Fruit fly (Drosophila melanogaster) whole organism, pupa: ENCODE measurements around the gene pit.

ENCODE experiments used
- CG10348 ChIP-seq: fragments of 200-800 bp; sonication (Bioruptor generic); IDR thresholded peaks from 2 replicates; pipeline ENCODE4 v1.3.6; 2022; ENCODE audit warnings: missing biosample characterization, missing genetic modification characterization
- CG12605 ChIP-seq: fragments of 200-800 bp; sonication (Bioruptor generic); IDR thresholded peaks from 2 replicates; pipeline ENCODE4 v1.3.6; 2022; ENCODE audit warnings: missing biosample characterization, missing genetic modification characterization
- CG13204 ChIP-seq: fragments of 200-800 bp; sonication (Bioruptor generic); optimal IDR thresholded peaks from 2 replicates; lab custom pipeline; 2018; ENCODE audit warnings: missing biosample characterization, mild to moderate bottlenecking, missing genetic modification characterization, moderate library complexity
- CG14655 ChIP-seq: fragments of 200-800 bp; sonication (Bioruptor generic); optimal IDR thresholded peaks from 3 replicates; lab custom pipeline; 2017; ENCODE audit warnings: mild to moderate bottlenecking, missing biosample characterization, missing genetic modification reagents, missing genetic modification characterization
- CG15710 ChIP-seq: fragments of 200-800 bp; sonication (Bioruptor generic); optimal IDR thresholded peaks from 2 replicates; lab custom pipeline; 2018; ENCODE audit warnings: missing biosample characterization, mild to moderate bottlenecking, missing genetic modification characterization, moderate library complexity
- CG17806 ChIP-seq: fragments of 200-800 bp; sonication (Bioruptor generic); optimal IDR thresholded peaks from 2 replicates; lab custom pipeline; 2018; ENCODE audit warnings: missing biosample characterization, mild to moderate bottlenecking, missing genetic modification characterization, moderate library complexity
- CG32121 ChIP-seq: fragments of 200-800 bp; sonication (Bioruptor generic); IDR thresholded peaks from 2 replicates; pipeline ENCODE4 v1.3.6; 2022; ENCODE audit warnings: missing biosample characterization, missing genetic modification characterization
- CG34367 ChIP-seq: fragments of 200-800 bp; sonication (Bioruptor generic); optimal IDR thresholded peaks from 2 replicates; lab custom pipeline; 2018; ENCODE audit warnings: missing biosample characterization, mild to moderate bottlenecking, missing genetic modification characterization
- CG4496 ChIP-seq: fragments of 200-800 bp; sonication (Bioruptor generic); IDR thresholded peaks from 3 replicates; pipeline ENCODE4 v1.3.6; 2022; ENCODE audit warnings: missing biosample characterization, missing genetic modification characterization
- CG8159 ChIP-seq: fragments of 200-800 bp; sonication (Bioruptor generic); optimal IDR thresholded peaks from 3 replicates; lab custom pipeline; 2018; ENCODE audit warnings: missing biosample characterization, mild to moderate bottlenecking, missing genetic modification characterization, moderate library complexity
- CG8301 ChIP-seq: fragments of 200-800 bp; sonication (Bioruptor generic); optimal IDR thresholded peaks from 2 replicates; lab custom pipeline; 2018; ENCODE audit warnings: missing biosample characterization, mild to moderate bottlenecking, missing genetic modification characterization
- CG9948 ChIP-seq: fragments of 200-800 bp; sonication (Bioruptor generic); optimal IDR thresholded peaks from 2 replicates; lab custom pipeline; 2018; ENCODE audit warnings: missing biosample characterization, mild to moderate bottlenecking, missing genetic modification characterization, moderate library complexity
- D1 ChIP-seq: fragments of 200-800 bp; sonication (Bioruptor generic); optimal IDR thresholded peaks from 2 replicates; lab custom pipeline; 2018; ENCODE audit warnings: missing biosample characterization, mild to moderate bottlenecking, missing genetic modification characterization, moderate library complexity
- EcR ChIP-seq: fragments of 200-800 bp; sonication (Bioruptor generic); optimal IDR thresholded peaks from 3 replicates; lab custom pipeline; 2019; ENCODE audit warnings: missing biosample characterization, missing genetic modification characterization, mild to moderate bottlenecking, moderate library complexity, missing genetic modification reagents
- Ets98B ChIP-seq: fragments of 200-800 bp; sonication (Bioruptor generic); IDR thresholded peaks from 2 replicates; pipeline ENCODE4 v1.3.6; 2022; ENCODE audit warnings: missing biosample characterization, missing genetic modification characterization
- Pif1A ChIP-seq: fragments of 200-800 bp; sonication (Bioruptor generic); optimal IDR thresholded peaks from 3 replicates; lab custom pipeline; 2016; ENCODE audit warnings: missing biosample characterization, missing genetic modification characterization
- Pif1B ChIP-seq: fragments of 200-800 bp; sonication (Bioruptor generic); optimal IDR thresholded peaks from 3 replicates; lab custom pipeline; 2016; ENCODE audit warnings: missing biosample characterization, missing genetic modification characterization
- Snoo ChIP-seq: fragments of 200-800 bp; sonication (Bioruptor generic); optimal IDR thresholded peaks from 3 replicates; lab custom pipeline; 2017; ENCODE audit warnings: missing biosample characterization, mild to moderate bottlenecking, missing genetic modification characterization, inconsistent platforms
- fd96Ca ChIP-seq: fragments of 200-800 bp; sonication (Bioruptor generic); IDR thresholded peaks from 3 replicates; pipeline ENCODE4 v1.3.6; 2022; ENCODE audit warnings: missing biosample characterization, missing genetic modification characterization
- gl ChIP-seq: fragments of 200-800 bp; sonication (Bioruptor generic); optimal IDR thresholded peaks from 2 replicates; lab custom pipeline; 2018; ENCODE audit warnings: missing biosample characterization, mild to moderate bottlenecking, missing genetic modification characterization
- rn ChIP-seq: fragments of 200-800 bp; sonication (Bioruptor generic); IDR thresholded peaks from 2 replicates; pipeline ENCODE4 v1.3.6; 2022; ENCODE audit warnings: missing biosample characterization, missing genetic modification characterization

The pit gene

dm6 chr3R:22034160-22034742 is at the start of gene pit, which contains the start of the genes CG45099, CG6015 and Fadd:
Gene pit (plus strand): TSS chr3R:22034298.
Gene CG45099 (minus strand): TSS chr3R:22034286.
Gene CG6015 (minus strand): TSS chr3R:22034286.
Gene Fadd (plus strand): TSS chr3R:22034455.
- no peak for TF ChIP-seq Snoo

- TF ChIP-seq EcR = no peak
- TF ChIP-seq fd96Ca (GFP tag; lab: Robert Waterston, UW) = no peak
- no peak for TF ChIP-seq CG10348 (GFP tag; lab: Robert Waterston, UW)
- TF ChIP-seq CG8159 = no peak
- TF ChIP-seq Pif1B = peak; percentile 11
- TF ChIP-seq CG8301 (tag; lab: Kevin White, UChicago) = no peak
- no peak for TF ChIP-seq CG17806 (tag; lab: Kevin White, UChicago)
- TF ChIP-seq gl (tag; lab: Kevin White, UChicago) = no peak
- TF ChIP-seq Snoo = no peak
- no peak for TF ChIP-seq CG32121 (GFP tag; lab: Robert Waterston, UW)
- TF ChIP-seq rn (GFP tag; lab: Robert Waterston, UW) = no peak
- no peak for TF ChIP-seq CG4496
- TF ChIP-seq Ets98B = peak; percentile 58
- TF ChIP-seq CG34367 (tag; lab: Kevin White, UChicago) = no peak
- TF ChIP-seq CG15710 (tag; lab: Kevin White, UChicago) = no peak
- TF ChIP-seq D1 = no peak
- peak; percentile 51; the same call in 1 of the 2 replicates for TF ChIP-seq CG12605
- peak; percentile 36 for TF ChIP-seq CG14655
- peak; percentile 5 for TF ChIP-seq Pif1A (GFP tag; lab: Kevin White, UChicago)
- TF ChIP-seq CG9948 = no peak
Observed at dm6 chr3R:21987546-21987945, 46.6 kb upstream of the pit start.

DNA sequence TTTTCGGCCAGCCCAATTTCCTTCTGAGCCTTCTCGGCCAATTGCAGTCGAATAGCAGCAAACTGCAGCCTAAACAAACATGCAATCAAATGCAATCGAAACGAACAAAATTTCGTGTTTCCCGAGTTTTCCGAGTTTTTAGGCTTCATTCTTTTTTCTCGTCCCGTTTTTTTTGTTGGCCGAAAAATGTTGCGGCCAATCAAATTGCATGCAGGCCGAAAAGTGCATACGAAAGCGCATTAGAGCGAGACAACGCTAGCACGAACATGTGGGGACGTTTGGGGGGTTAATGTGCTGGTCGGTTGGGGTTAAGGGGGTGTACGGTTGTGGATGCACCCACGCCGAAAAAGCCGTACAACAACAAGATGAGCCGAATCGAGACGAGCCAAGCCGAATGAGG is 44.3 kb upstream of the pit start:
- TF ChIP-seq EcR (no peak), rn (GFP tag; lab: Robert Waterston, UW) (0 out of 2 replicates have a peak, but pooled peaks have one; percentile 13), CG34367 (tag; lab: Kevin White, UChicago) (no peak), CG12605 (peak; percentile 49; the same call in 1 of the 2 replicates), CG32121 (GFP tag; lab: Robert Waterston, UW) (0 out of 2 replicates have a peak, but pooled peaks have one; percentile 45), Ets98B (peak; percentile 44; the same call in 1 of the 2 replicates), CG15710 (tag; lab: Kevin White, UChicago) (no peak), Pif1B (no peak), CG4496 (peak; percentile 59; the same call in 2 of the 3 replicates), CG10348 (GFP tag; lab: Robert Waterston, UW) (no peak), CG9948 (no peak), Pif1A (GFP tag; lab: Kevin White, UChicago) (no peak)

DNA sequence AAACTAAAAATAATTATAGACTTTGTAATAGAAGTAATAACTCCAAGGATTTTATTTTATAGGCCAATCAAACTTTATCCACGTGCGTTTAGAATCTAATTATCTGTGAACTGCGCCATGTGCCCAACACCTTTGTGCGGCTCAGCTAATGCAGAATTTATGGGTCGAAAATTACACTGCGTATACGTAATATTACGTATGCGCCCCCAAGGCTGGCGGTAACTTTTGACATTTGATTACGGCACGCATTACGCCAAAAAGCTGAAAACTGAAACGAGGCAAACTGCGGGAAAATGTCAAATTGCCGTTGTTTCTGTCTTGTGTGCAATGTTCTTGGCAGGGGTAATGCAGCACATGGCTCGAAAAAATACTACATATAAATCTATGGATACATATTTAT is 42.5 kb upstream of the pit start:
- no peak for TF ChIP-seq EcR
- no peak for TF ChIP-seq CG4496

dm6 chr3R:21992909-21993308 is 41.2 kb upstream of the pit start:
- TF ChIP-seq Snoo (peak; percentile 40), EcR (no peak), CG8159 (peak; percentile 48), CG32121 (GFP tag; lab: Robert Waterston, UW) (peak; percentile 72), CG13204 (GFP tag; lab: Kevin White, UChicago) (no peak), Pif1A (GFP tag; lab: Kevin White, UChicago) (peak; percentile 74), CG10348 (GFP tag; lab: Robert Waterston, UW) (peak; percentile 43; the same call in 1 of the 2 replicates), Pif1B (peak; percentile 40), CG15710 (tag; lab: Kevin White, UChicago) (peak; percentile 60), fd96Ca (GFP tag; lab: Robert Waterston, UW) (peak; percentile 86), gl (tag; lab: Kevin White, UChicago) (no peak), CG12605 (peak; percentile 49), rn (GFP tag; lab: Robert Waterston, UW) (peak; percentile 52; the same call in 1 of the 2 replicates), CG9948 (peak; percentile 53), Ets98B (peak; percentile 84), CG34367 (tag; lab: Kevin White, UChicago) (peak; percentile 52), CG14655 (peak; percentile 70), D1 (no peak), CG17806 (tag; lab: Kevin White, UChicago) (peak; percentile 53), CG8301 (tag; lab: Kevin White, UChicago) (peak; percentile 69), CG4496 (peak; percentile 85)

DNA sequence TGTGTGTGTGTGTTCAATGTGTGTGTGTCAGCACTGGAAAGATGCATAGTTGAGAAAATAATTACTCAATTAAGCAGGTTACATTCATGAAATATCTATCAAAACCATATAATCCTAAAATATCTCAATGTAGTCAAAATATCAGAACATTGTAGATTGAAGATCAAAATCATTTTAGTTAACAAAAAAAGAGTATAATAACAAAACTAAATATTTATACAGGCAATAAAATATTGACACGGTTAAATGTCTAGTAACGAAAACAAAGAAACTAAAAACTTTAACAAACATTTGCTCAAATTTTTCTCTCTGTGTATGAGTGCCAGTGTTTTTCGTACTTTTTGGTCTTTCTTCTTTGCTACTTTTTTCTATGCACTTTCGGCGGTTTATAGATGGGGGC is 35.2 kb upstream of the pit start:
- TF ChIP-seq CG17806 (tag; lab: Kevin White, UChicago) (peak; percentile 4), CG8159 (peak; percentile 55), Pif1B (no peak), CG8301 (tag; lab: Kevin White, UChicago) (no peak), CG13204 (GFP tag; lab: Kevin White, UChicago) (no peak), CG15710 (tag; lab: Kevin White, UChicago) (peak; percentile 27)

DNA sequence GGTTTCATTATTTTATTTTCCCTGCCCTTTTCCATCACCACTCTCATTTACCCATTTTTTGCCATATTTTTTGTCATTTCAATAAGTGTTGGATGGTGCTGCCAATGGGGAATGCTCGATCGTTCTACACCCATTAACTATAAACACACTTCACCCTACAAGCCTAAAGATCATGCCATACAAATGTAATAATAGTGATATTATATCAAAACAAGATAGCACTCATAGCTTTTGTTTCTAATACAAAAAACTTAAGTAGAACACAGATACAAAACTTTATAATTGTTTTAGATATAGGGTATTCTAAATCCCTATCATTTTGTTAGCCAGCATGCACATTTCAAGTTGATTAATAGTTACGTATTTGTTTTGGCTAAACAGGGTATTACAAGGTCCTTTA is 34.5 kb upstream of the pit start:
- TF ChIP-seq Pif1A (GFP tag; lab: Kevin White, UChicago) = peak; percentile 5
- TF ChIP-seq CG8301 (tag; lab: Kevin White, UChicago) = no peak
